Fruit fly (Drosophila melanogaster): ENCODE measurements around the gene Atg4a.

Atg4a gene

DNA sequence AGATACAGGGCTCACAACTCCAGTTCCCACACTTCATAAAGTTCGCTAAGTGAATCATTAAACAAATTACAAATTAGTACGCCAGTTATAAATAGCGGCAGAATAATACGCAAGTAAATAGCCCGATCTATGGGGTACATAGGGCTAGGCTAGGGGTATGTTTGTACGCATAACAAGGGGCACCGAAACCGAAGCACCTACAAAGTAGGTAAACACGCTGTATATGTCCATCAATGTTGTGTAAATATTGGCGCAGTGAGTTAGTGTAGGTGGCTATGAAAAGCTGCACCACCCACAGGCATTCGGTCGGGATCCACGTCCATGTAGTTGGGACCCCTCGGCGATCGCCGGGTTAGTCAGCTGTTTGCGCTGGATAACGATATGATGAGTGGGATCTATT is 8.5 kb upstream of the Atg4a start (continued):
- TF ChIP-seq CG32532 (GFP tag; IDR thresholded peaks at IDR 0.05): peak; percentile 82
- TF ChIP-seq CG18011 (GFP tag; optimal IDR thresholded peaks at IDR 0.05): peak; percentile 79
- TF ChIP-seq gem (tag; optimal IDR thresholded peaks at IDR 0.05): peak; percentile 91
- TF ChIP-seq her (GFP tag; optimal IDR thresholded peaks at IDR 0.05): peak; percentile 91
- peak; percentile 82 for TF ChIP-seq CG11696 (GFP tag; IDR thresholded peaks at IDR 0.05)
- peak; percentile 71 for TF ChIP-seq Oli (tag; optimal IDR thresholded peaks at IDR 0.05)
- TF ChIP-seq Lhr (GFP tag; optimal IDR thresholded peaks at IDR 0.05): peak; percentile 96
- peak; percentile 45 for TF ChIP-seq ftz-f1 (GFP tag; optimal IDR thresholded peaks at IDR 0.05)
- TF ChIP-seq pb (GFP tag; optimal IDR thresholded peaks at IDR 0.05): peak; percentile 91
- peak; percentile 74 for TF ChIP-seq Sry-β (GFP tag; optimal IDR thresholded peaks at IDR 0.05)
- no peak for TF ChIP-seq Dfd (GFP tag; optimal IDR thresholded peaks at IDR 0.05)
- TF ChIP-seq Bgb (GFP tag; IDR thresholded peaks at IDR 0.05; ENCODE audit: partially characterized antibody): no peak
- peak; percentile 98 for TF ChIP-seq Awh (GFP tag; IDR thresholded peaks at IDR 0.05)
- peak; percentile 95 for TF ChIP-seq sim (GFP tag; IDR thresholded peaks at IDR 0.05)
- peak; percentile 88 for TF ChIP-seq dmrt11E (tag; optimal IDR thresholded peaks at IDR 0.05)
- peak; percentile 93 for TF ChIP-seq so (GFP tag; IDR thresholded peaks at IDR 0.05)
- TF ChIP-seq chm (GFP tag; IDR thresholded peaks at IDR 0.05): peak; percentile 96
- TF ChIP-seq nerfin-1 (tag; optimal IDR thresholded peaks at IDR 0.05): peak; percentile 90
- TF ChIP-seq esg (GFP tag; conservative IDR thresholded peaks at IDR 0.05): peak; percentile 32; the same call in 1 of the 2 replicates
- TF ChIP-seq Stat92E (GFP tag; optimal IDR thresholded peaks at IDR 0.05): peak in 1 of 3 experiments; percentile 58
- TF ChIP-seq Max (GFP tag; optimal IDR thresholded peaks at IDR 0.05): peak; percentile 91
- TF ChIP-seq otp (GFP tag; IDR thresholded peaks at IDR 0.05): peak; percentile 98
- TF ChIP-seq CG7987 (GFP tag; optimal IDR thresholded peaks at IDR 0.05): peak; percentile 98
- peak; percentile 93 for TF ChIP-seq Mes4 (GFP tag; optimal IDR thresholded peaks at IDR 0.05)
- TF ChIP-seq corto (GFP tag; optimal IDR thresholded peaks at IDR 0.05): no peak
- peak; percentile 96 for TF ChIP-seq CG12769 (tag; optimal IDR thresholded peaks at IDR 0.05)
- TF ChIP-seq abd-A (tag; optimal IDR thresholded peaks at IDR 0.05): peak; percentile 43
- peak; percentile 67 for TF ChIP-seq crol (GFP tag; IDR thresholded peaks at IDR 0.05)
- TF ChIP-seq shn (GFP tag; optimal IDR thresholded peaks at IDR 0.05): peak; percentile 87
- TF ChIP-seq CG4854 (GFP tag; optimal IDR thresholded peaks at IDR 0.05): peak; percentile 95
- peak; percentile 5 for TF ChIP-seq pros (GFP tag; optimal IDR thresholded peaks at IDR 0.05)
- TF ChIP-seq crp (GFP tag; optimal IDR thresholded peaks at IDR 0.05): peak in 1 of 2 experiments; percentile 59
- TF ChIP-seq gcm2 (GFP tag; optimal IDR thresholded peaks at IDR 0.05): peak; percentile 91
- peak; percentile 95 for TF ChIP-seq CG10654 (GFP tag; optimal IDR thresholded peaks at IDR 0.05)
- TF ChIP-seq Mrtf (GFP tag; IDR thresholded peaks at IDR 0.05): peak; percentile 71; the same call in 1 of the 3 replicates
- peak; percentile 86 for TF ChIP-seq kay (GFP tag; optimal IDR thresholded peaks at IDR 0.05)
- TF ChIP-seq croc (GFP tag; conservative IDR thresholded peaks at IDR 0.05): peak; percentile 58
- TF ChIP-seq ewg (GFP tag; optimal IDR thresholded peaks at IDR 0.05): peak; percentile 89
- TF ChIP-seq dimm (GFP tag; IDR thresholded peaks at IDR 0.05): peak; percentile 81; the same call in 1 of the 2 replicates
- TF ChIP-seq Drgx (GFP tag; IDR thresholded peaks at IDR 0.05): peak; percentile 73
- TF ChIP-seq fu2 (GFP tag; optimal IDR thresholded peaks at IDR 0.05): peak; percentile 74
- no peak for TF ChIP-seq Dll (GFP tag; IDR thresholded peaks at IDR 0.05; ENCODE audit: partially characterized antibody)
- peak; percentile 32 for TF ChIP-seq CG15479 (GFP tag; optimal IDR thresholded peaks at IDR 0.05)
- TF ChIP-seq usp (GFP tag; optimal IDR thresholded peaks at IDR 0.05): no peak
- peak; percentile 72 for TF ChIP-seq gt (GFP tag; IDR thresholded peaks at IDR 0.05)
- TF ChIP-seq stc (GFP tag; IDR thresholded peaks at IDR 0.05): peak; percentile 91
- peak; percentile 14 for TF ChIP-seq CG15073 (GFP tag; optimal IDR thresholded peaks at IDR 0.05)
- TF ChIP-seq schlank (tag; optimal IDR thresholded peaks at IDR 0.05): peak; percentile 95
- TF ChIP-seq CG3163 (GFP tag; optimal IDR thresholded peaks at IDR 0.05): peak; percentile 87
- TF ChIP-seq gfzf (GFP tag; optimal IDR thresholded peaks at IDR 0.05): peak; percentile 22

Data from whole organism, embryonic.